Worm (Caenorhabditis elegans) whole organism, early embryonic: ENCODE data around the gene T20B3.1.

Source experiments
- aly-1 ChIP-seq: sonication (generic microtip); optimal IDR thresholded peaks from 2 replicates; lab custom pipeline; 2016; ENCODE audit warnings: missing genetic modification characterization, missing compliant biosample characterization
- ama-1 ChIP-seq: fragments of 150-350 bp; optimal IDR thresholded peaks from 2 replicates; lab custom pipeline; 2014
- ceh-13 ChIP-seq: fragments of 200-800 bp; sonication (Bioruptor generic); optimal IDR thresholded peaks from 2 replicates; lab custom pipeline; 2018; ENCODE audit warnings: mild to moderate bottlenecking, missing genetic modification characterization, missing compliant biosample characterization
- pes-1 ChIP-seq: fragments of 200-800 bp; sonication (Bioruptor generic); IDR thresholded peaks from 2 replicates; pipeline ENCODE4 v1.3.6; 2022; ENCODE audit warnings: missing genetic modification reagents, missing genetic modification characterization, missing compliant biosample characterization
- tbx-11 ChIP-seq: fragments of 200-800 bp; sonication (Bioruptor generic); IDR thresholded peaks from 2 replicates; pipeline ENCODE4 v1.3.6; 2022; ENCODE audit warnings: missing genetic modification characterization, missing compliant biosample characterization
- tra-4 ChIP-seq: sonication (generic microtip); optimal IDR thresholded peaks from 2 replicates; lab custom pipeline; 2017; ENCODE audit warnings: missing genetic modification characterization, missing compliant biosample characterization

- TF ChIP-seq tbx-11 (GFP tag; lab: Robert Waterston, UW) (no peak), tra-4 (tag; lab: Kevin White, UChicago) (no peak), ama-1 (lab: Kevin White, UChicago) (no peak), ceh-13 (GFP tag; lab: Kevin White, UChicago) (no peak), pes-1 (GFP tag; lab: Robert Waterston, UW) (no peak), aly-1 (tag; lab: Kevin White, UChicago) (no peak)
Measured at ce11 chrV:16786012-16786411, 29.3 kb upstream of the T20B3.1 start.
